Worm (Caenorhabditis elegans) whole organism, L4/young adult: Measurements from ENCODE around the gene nspa-8.
"Not testable (repeated sequence)": the region's sequence is repeated elsewhere in the genome, so short reads cannot be mapped to it uniquely, and the experiment has no call there.

Source experiments
- W03F9.2 ChIP-seq: fragments of 150-350 bp; optimal IDR thresholded peaks from 2 replicates; lab custom pipeline; 2014; ENCODE audit warnings: missing biosample characterization, missing genetic modification characterization
- dao-5 ChIP-seq: sonication (generic microtip); optimal IDR thresholded peaks from 2 replicates; lab custom pipeline; 2016; ENCODE audit warnings: missing genotype, missing genetic modification characterization, moderate library complexity, missing compliant biosample characterization
- him-1 ChIP-seq: sonication (generic microtip); optimal IDR thresholded peaks from 2 replicates; lab custom pipeline; 2016; ENCODE audit warnings: missing genotype, missing genetic modification reagents, missing genetic modification characterization, missing compliant biosample characterization

nspa-8 gene

DNA sequence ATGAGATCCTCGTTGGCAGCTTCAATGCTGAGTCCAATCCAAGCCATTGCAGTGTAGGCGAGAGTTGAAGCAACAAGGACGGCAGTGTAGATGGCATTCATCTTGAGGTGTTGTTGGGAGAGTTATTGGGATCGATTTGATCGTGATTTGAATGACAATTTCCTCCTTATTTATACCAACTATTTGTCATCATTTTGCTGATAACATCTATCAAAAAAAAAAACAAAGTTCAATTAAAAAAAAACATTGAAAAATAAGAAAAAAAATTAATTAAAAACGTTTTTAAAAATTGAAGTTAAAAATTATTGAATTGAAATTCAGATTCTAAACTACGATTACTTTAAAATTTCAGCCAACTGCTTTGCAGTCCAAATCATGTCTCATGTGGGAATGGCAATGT lies at the start of gene nspa-8:
Gene nspa-8 (minus strand): TSS at position 101 of the 400 bp plus-strand sequence.
- not testable (repeated sequence) for TF ChIP-seq W03F9.2 (tag; lab: Kevin White, UChicago); dao-5; him-1

DNA sequence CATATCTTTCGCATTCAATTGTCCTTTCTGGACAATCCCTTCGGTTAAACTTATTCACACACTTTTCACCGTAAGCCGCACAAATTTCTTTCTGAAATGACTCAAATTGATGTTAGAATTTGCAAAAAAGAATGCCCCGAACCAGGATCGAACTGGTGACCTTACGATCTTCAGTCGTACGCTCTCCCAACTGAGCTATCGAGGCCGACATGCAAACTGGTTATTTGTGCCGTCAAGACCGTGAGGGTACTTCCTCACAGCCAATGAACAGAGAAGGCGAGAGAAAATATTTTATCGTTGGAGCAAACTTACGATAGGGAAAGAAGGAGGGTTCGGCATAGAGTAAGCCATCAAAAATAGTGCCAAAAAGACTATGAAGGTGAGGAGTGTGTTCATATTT lies 49.4 kb upstream of the nspa-8 start:
- TF ChIP-seq dao-5: no peak

DNA sequence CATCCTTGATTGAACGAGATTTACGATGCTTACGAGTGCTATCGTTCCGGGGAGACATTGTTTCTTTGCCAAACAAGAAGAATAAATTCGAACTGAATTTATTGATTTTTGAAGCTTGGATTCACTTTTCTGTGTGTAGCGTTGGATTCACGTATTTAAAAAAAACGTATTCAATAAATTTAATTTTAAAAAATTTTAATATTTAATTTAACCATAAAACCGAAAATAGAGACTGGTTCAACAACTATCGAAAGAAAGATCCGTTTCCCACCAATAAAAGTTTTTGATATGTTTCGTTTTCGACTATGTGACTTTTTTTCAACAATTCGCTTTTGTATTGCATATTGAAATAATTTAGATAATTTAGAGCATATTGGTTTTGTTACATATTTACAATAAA lies 48.5 kb upstream of the nspa-8 start, which contains the start of gene ZC412.5:
Gene ZC412.5 (minus strand): TSS at position 101 of the 400 bp plus-strand sequence.
- TF ChIP-seq W03F9.2 (tag; lab: Kevin White, UChicago) (no peak), dao-5 (no peak), him-1 (no peak)

DNA sequence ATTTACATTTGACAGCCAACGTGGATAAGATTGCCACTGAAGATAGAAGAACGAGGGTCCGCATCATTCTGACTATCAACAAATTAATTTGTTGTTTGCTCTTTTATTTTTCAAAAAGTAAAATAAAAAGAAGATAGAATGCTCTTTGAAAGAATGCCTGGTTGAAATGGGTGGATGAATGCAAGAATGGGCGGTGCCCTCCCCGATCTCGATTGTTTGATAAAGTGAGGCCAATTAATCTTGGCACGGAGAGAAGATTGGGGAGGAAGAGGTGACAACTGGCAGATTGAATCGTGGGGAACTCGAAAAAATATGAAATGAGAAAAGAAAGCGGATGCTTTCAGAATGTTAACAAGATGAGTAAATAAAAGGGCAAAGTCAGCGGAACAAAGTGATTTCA lies 44.5 kb upstream of the nspa-8 start, which contains the start of gene ZC412.3:
Gene ZC412.3 (minus strand): TSS at position 183 of the 400 bp plus-strand sequence.
- TF ChIP-seq dao-5 (no peak), W03F9.2 (tag; lab: Kevin White, UChicago) (no peak), him-1 (no peak)

DNA sequence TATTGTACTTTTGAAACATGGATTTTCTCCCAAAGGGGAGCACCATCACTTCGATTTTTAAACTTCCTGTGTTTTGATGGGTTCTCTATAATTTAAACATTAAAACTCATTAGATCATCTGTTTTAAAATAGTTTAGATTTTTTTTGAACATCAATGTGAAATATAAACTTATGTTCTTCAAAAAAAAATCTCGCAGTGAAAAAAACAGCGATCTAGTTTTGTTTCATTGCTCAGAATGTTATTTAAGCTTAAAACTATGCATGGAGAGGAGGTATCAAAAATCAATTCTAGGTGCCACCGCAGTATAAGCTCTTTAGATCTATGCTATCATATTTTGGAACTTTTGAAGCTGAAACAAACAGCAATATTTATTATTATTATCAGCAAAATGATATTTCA lies 41.3 kb upstream of the nspa-8 start, which contains the start of gene gcy-14:
Gene gcy-14 (minus strand): TSS at position 101 of the 400 bp plus-strand sequence.
- no peak for TF ChIP-seq dao-5

DNA sequence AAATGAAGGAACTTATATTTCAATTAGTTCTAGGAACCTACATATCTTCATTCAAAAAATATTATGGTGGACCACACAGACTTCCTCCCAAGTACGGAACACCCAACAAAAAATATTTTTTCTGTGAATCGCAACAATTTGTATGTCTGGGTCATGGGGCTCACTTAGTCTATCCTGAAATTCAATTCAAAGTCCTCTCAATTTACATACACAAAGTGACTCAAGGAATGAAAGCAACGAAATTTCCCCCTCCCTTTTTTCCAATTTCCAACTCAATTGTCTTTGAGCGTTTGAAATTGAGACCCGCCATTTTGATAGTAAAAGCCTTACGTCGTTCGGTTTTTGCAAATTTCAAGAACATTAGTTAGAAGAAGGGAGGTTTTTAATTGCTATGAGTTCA lies 32.5 kb upstream of the nspa-8 start:
- no peak for TF ChIP-seq W03F9.2 (tag; lab: Kevin White, UChicago)
- TF ChIP-seq him-1: no peak
- no peak for TF ChIP-seq dao-5

DNA sequence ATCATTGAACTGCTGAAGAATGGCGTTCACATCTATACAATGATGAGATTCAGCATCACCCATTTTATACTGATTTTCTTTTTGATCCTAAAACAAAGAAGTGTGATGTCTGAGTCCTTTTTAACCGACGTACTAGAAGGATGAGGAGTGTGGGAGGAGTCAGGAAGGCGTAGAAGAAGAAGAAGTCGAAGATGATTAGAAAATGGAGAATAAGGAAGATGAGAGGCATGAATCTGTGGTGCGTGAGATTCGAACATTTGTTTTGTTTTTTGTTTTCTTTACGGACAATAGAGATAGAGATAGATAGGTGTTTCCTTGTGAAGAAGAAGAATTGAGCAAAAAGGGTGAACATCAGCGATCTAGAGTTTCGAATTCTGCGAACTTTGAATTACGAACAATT lies 31.7 kb upstream of the nspa-8 start, which contains the start of gene npr-13:
Gene npr-13 (minus strand): TSS at position 101 of the 400 bp plus-strand sequence.
- TF ChIP-seq him-1: no peak
- no peak for TF ChIP-seq dao-5
- TF ChIP-seq W03F9.2 (tag; lab: Kevin White, UChicago): no peak

DNA sequence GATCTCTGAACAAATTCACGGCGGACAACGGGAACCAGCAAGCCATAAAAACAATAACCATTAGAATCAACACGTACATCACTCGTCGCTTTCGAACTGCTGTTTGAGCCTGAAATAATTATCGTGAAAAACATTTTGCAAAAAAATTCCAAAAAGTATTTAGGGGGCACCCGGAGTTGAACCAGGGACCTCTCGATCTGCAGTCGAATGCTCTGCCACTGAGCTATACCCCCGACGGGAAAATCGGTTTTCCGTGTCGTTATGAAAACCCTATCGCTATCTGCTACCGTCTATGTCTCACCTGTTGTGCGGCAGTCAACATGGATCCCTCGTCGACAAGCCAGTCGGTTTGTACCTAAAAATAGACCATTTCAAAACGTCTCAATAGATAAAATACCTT lies 28.8 kb upstream of the nspa-8 start:
- TF ChIP-seq him-1 (peak; percentile 9), W03F9.2 (tag; lab: Kevin White, UChicago) (no peak), dao-5 (no peak)

DNA sequence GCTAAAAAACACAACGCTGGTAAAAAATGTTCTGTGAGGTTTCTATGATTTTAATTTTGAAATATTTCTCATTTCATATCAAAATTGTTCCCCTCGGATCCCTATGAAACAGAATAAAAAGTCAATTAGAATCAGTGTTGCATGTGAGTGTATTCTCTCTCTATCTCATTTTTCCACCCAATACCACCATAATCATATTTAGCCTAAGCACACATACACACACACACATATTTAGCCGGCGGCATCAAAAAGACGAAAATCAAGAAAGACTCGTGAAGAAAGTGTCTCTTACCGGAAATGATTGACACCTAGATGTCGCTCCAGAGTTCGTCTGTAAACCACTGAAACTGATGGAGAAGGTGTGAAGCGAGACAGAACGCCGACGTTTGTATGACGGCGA lies 27.4 kb upstream of the nspa-8 start:
- no peak for TF ChIP-seq dao-5
- TF ChIP-seq him-1: no peak
- no peak for TF ChIP-seq W03F9.2 (tag; lab: Kevin White, UChicago)

DNA sequence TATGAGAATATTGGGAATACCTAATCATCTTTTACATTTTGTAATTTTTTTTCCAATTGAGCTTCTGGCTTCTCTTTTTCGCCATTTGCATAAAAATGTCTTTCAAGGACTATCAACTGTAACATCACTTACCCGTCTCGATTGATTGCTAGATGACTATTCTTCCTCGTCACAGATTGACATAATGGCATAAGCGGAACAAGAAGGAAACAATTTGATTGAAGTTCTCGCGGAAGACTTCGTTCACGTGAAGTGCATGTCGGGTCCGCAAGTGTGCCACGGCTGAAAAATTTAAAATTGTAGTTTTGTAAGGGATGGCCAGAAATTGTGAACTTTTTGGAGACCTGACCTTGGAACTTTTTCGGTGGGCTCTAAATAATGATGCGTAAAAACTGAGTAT lies 26.9 kb upstream of the nspa-8 start:
- TF ChIP-seq dao-5 (no peak), W03F9.2 (tag; lab: Kevin White, UChicago) (no peak), him-1 (no peak)

DNA sequence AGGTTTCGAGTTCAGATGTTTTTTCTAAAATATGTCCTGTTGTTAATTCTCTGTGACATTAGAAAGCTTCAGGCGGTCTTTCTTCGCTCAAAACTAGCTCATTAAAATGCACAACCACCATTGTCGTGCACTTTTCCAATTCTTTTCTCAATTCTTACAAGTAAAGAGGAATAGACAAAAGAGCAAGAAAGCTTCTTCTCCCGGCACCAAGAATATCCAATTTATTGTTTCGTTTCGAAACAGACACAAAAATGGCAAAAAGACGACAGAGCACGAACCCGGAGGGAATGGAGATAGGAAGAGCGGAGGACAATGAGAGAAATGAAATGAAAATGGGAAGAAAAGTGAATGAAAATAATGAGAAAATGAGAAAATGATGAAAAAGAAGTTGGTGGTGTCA lies 25.8 kb upstream of the nspa-8 start:
- no peak for TF ChIP-seq him-1
- TF ChIP-seq W03F9.2 (tag; lab: Kevin White, UChicago): no peak
- no peak for TF ChIP-seq dao-5

DNA sequence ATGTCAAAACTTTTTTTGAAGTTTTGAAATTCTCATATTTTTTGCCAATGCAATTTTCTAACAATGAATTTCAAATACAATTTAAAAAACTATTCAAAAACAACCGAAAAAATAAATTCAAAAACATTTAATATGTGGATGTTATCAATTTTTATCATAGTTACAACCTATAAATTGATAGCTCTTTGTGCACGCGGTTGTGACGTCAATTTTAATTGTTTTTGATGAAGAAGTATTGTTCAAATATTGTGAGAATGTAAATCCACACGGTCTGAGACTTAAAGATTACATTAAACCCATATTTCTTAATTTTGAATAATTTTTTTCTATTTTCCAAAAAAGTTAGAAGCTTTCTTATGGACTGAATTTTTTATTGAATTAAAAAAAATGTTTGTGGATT lies 25.1 kb upstream of the nspa-8 start:
- TF ChIP-seq W03F9.2 (tag; lab: Kevin White, UChicago): no peak
- no peak for TF ChIP-seq dao-5
- TF ChIP-seq him-1: no peak

DNA sequence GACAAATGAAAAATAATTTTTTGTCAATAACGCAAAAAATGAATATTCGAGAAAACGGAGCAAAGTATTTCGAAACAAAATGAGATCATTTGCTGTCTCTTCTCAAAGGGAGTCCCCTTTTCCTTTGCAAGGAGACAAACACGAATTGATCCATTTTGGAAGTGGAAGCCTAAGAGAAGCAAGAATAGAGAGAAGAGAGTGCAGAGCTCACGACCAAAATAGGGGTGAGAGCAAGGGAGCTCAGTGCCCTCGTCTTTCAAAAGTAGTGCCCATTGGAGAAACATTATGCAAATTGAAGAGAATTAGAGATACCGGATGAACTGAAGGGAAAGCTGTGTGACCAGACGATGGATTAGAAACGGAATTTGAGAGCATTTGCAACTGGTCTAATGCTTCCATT lies 24.4 kb upstream of the nspa-8 start:
- TF ChIP-seq W03F9.2 (tag; lab: Kevin White, UChicago) (no peak), him-1 (peak; percentile 38), dao-5 (no peak)

DNA sequence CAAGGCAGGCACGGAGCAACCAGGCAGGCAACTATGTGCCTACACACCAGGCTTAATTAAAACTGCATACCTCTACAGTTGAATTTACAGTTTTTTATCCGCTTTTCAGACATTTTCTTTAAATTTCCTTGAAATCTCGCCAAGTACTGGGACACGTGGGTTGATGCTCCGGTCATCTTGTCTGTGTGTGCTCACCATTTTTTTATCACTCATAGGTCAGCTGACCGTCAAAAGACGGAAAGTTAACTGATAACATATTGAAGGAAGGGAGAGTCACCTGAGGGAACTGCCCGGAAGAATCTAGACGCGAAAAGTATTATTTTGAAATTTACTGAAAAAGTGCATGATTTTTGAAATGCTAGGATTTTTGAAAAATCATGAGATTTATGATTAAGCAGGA lies 23.7 kb upstream of the nspa-8 start:
- no peak for TF ChIP-seq him-1
- no peak for TF ChIP-seq W03F9.2 (tag; lab: Kevin White, UChicago)
- TF ChIP-seq dao-5: no peak

DNA sequence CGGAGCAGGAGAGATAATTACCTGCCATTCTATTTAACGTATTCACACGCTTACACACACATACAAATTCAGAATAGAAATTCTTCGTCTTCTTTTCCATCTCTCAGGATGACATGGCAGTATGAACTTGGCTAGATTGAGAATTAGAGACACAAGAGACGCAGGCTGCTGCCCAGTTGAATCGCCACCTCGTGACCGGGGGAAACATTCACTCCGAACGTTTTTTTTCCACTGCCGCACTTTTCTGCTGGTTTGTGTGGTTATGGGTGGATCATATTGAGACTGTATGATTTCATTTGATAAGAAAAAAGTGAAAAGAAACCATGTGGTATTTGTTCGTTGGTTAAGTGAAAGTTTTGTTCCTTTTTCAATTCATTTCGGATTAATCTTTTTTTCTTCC lies 22.8 kb upstream of the nspa-8 start:
- no peak for TF ChIP-seq dao-5
- no peak for TF ChIP-seq him-1
- TF ChIP-seq W03F9.2 (tag; lab: Kevin White, UChicago): peak; percentile 64

DNA sequence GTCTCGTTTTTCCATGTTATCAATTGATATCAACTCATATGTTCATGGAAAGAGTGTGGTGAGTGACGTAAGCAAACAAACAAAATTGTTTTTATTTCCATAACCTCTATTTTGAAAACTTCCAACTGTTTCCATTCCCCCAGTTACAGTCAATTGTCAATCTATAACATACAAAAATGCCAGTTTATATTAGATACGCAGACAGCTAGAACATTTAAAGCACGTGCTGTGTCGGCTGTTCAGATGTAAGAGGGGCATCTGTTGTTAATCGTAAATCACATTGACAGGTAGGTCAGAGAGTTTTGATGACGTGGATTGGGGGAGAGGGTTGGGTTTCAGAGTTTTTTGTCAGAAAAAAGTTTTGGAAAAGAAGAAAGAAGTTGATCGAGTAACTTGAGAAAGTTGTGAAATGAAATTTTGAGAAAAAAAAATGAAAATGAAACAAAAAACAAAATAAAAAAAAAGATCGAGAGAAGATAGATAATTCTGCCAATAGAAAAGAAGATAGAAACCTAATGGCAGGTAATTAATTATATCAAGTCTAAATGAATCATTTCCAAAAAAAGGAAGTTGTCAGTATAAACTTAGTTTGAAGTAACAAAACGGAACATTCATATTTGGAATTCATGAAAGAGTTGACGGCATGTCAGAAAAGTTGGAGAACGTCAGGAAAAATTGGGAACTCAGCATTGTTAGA lies 21.8 kb upstream of the nspa-8 start:
- TF ChIP-seq W03F9.2 (tag; lab: Kevin White, UChicago) (peak; percentile 54), him-1 (no peak)
